Fruit fly (Drosophila melanogaster): ENCODE measurements around the gene saturn.

Gene saturn

dm6 chr3L:14203023-14203422 is at the start of gene saturn:
saturn (plus strand) TSS chr3L:14203323.
- no peak for TF ChIP-seq CG17801 (GFP tag; optimal IDR thresholded peaks at IDR 0.05; ENCODE audit: partially characterized antibody)

DNA sequence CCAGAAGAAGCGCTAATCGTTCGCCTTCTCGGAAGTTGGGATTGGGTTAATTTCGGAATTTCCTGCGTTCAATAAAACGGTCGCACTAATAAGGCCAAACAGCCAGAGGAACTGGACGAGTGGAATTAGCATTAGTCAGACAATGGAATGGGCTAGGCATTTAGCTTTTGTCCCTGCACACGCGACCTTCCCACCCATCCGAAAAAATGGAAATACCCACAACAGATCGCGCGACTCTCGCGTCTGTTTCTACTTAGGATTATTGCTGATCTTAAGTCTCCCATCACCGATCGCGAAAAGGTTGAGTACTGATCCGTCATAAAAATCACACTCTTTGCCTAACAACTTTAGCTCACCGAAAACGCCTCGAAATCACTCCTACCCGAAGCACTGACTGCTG is 49.5 kb upstream of the saturn start:
- no peak for TF ChIP-seq CG17801 (GFP tag; optimal IDR thresholded peaks at IDR 0.05; ENCODE audit: partially characterized antibody)

DNA sequence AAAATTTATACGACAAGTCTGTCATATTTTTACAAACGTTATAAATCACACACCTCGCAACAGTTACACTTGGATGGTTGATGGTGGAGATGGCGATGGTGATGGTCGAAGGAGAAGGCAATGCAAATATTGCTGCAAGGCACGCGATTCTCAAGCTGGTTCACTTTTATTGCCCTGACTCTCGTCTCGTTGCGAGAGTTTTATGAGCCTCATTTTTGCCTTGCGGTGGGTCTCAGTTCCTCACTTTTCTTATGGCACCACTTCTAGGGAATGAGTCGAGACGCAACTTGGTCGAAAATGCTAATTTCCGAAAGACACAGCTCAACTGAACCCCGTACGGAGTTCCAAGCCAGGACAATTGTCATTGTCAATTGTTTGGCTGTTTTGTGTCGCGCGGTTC is 48.2 kb upstream of the saturn start:
- no peak for TF ChIP-seq CG17801 (GFP tag; optimal IDR thresholded peaks at IDR 0.05; ENCODE audit: partially characterized antibody)

DNA sequence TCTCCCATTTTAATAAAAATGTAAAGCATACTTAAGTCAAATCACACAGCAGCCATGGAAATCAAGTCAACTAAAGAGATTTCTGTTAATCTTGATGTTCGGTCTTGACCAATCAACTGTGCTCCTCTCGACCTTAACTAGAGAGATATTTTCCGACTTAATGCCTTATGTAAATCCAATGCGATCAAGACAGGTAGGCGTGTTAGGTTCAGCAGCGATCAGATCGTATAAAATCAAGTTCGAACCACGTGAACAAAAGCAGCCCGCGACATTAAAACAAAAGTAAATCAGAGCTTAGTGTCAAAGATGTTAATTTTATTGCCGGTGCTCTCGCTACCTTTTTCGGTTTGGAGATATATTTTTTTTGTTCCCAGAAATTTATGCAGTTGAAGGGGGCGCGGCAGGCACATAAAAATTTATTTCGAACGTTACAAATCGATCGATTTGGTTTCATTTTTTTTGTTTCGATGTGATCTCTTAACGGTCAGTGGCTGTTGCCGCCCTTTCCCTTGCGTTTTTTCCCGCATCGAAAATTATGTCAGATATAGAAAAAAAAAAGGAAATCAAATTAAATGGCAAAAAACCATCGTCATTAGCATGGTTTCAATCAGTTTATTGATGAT is 45.1 kb upstream of the saturn start:
- no peak for TF ChIP-seq CG17801 (GFP tag; optimal IDR thresholded peaks at IDR 0.05; ENCODE audit: partially characterized antibody)

- no peak for TF ChIP-seq CG17801 (GFP tag; optimal IDR thresholded peaks at IDR 0.05; ENCODE audit: partially characterized antibody)
Observed at dm6 chr3L:14160436-14160835, 42.7 kb upstream of the saturn start.

- no peak for TF ChIP-seq CG17801 (GFP tag; optimal IDR thresholded peaks at IDR 0.05; ENCODE audit: partially characterized antibody)
Observed at dm6 chr3L:14161951-14162350, 41.2 kb upstream of the saturn start.

DNA sequence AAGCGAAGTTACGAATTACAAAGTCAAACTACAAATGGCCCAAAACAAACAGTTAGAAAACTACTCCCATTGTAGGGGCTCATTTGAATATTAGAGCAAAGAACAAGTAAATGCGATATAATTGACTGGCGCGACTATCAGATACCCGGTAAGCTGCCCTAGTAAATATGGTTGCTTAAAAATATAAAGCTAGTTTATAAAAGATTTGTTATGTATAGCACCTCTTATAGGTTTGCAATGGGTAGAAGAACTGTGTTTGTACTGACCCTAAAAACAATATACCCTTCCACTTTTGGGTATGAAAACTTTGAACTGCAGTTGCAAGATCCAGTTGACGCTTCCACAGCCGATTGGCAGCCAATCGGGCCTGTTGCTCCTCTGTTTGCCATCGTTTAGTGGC is 36.9 kb upstream of the saturn start:
- TF ChIP-seq CG17801 (GFP tag; optimal IDR thresholded peaks at IDR 0.05; ENCODE audit: partially characterized antibody), result no peak

DNA sequence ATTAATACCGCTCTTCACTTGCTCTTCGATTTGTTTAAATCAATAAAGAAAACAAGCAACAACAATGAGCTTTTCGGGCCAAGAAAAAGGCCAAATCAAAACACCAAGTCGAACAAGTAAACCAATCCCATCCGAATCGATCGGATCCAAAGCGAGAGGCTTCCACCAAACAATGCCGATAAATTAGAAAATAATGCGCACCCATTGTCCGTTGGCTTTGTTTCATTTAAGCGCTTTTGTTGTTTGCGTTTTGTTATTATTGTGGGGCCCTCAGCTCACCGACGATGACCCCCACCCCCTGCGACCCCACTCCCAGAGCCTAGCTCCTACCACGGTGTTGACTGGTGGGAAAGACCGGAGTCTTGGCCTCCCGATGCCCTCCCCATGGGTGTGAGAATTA is 35.2 kb upstream of the saturn start:
- TF ChIP-seq CG17801 (GFP tag; optimal IDR thresholded peaks at IDR 0.05; ENCODE audit: partially characterized antibody), result no peak

DNA sequence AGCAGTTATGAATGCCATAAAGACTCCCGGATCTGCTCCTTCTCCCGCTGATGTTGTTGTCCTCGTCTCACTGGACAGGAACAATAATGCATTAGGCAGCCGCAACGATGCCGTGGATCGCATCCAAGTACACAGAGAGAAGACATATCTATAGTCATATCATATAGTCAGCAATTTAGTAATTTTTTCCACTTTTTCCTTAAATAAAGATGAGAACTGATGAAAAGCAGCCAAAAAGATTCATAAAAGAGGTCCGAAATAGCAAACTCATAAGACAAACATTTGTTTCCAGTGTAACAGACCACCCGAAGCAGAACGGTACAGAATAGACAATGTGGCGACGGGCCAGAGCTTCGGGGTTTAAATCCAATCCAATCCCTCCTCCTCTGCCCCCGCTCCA is 32.6 kb upstream of the saturn start:
- no peak for TF ChIP-seq CG17801 (GFP tag; optimal IDR thresholded peaks at IDR 0.05; ENCODE audit: partially characterized antibody)

dm6 chr3L:14172174-14172940 is 30.8 kb upstream of the saturn start:
- no peak for TF ChIP-seq CG17801 (GFP tag; optimal IDR thresholded peaks at IDR 0.05; ENCODE audit: partially characterized antibody)

DNA sequence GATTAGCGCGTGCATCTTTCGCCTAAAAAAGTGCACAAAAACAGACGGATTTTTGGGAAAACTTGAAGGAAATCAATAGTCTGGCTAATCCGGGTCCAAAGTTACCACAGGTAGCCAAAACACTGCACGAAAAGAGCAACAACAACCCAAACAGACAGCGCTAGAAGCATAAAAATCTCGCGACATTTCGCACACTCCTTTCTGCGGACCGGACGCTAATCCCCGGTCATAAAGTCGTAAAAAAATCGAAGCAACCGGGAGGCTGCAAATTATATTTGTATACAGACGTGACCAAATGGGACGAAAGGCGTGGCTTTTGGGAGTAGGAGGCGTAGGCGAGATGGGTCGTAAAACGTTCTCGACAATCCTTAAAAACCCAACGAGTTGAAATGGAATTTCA is 29.8 kb upstream of the saturn start:
- no peak for TF ChIP-seq CG17801 (GFP tag; optimal IDR thresholded peaks at IDR 0.05; ENCODE audit: partially characterized antibody)

dm6 chr3L:14174197-14174596 is 28.9 kb upstream of the saturn start:
- TF ChIP-seq CG17801 (GFP tag; optimal IDR thresholded peaks at IDR 0.05; ENCODE audit: partially characterized antibody), result no peak

- TF ChIP-seq CG17801 (GFP tag; optimal IDR thresholded peaks at IDR 0.05; ENCODE audit: partially characterized antibody), result no peak
Observed at dm6 chr3L:14177476-14178179, 25.5 kb upstream of the saturn start.

dm6 chr3L:14178520-14178919 is 24.6 kb upstream of the saturn start, which contains the start of gene D:
D (minus strand) TSS chr3L:14178620.
- no peak for TF ChIP-seq CG17801 (GFP tag; optimal IDR thresholded peaks at IDR 0.05; ENCODE audit: partially characterized antibody)

DNA sequence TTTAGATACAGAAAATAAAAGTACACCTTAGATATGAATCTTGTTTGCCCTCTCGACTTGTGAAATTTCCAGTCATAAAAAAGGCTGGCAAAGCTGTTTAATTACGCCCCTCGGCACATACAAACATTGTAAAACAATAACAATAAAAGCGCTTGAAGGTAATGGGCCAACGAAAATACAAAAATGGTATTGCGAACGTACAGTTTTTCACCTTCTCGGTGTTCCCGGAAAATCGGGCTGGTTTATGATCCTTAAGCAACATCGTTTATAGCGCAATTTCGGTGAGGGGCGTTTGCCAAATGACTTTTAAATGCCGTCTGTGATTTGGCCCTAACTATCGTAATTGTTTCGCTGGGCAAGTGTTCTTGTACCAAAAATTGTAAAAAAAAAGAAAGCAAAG is 18.1 kb upstream of the saturn start:
- TF ChIP-seq CG17801 (GFP tag; optimal IDR thresholded peaks at IDR 0.05; ENCODE audit: partially characterized antibody), result no peak

- TF ChIP-seq CG17801 (GFP tag; optimal IDR thresholded peaks at IDR 0.05; ENCODE audit: partially characterized antibody), result no peak
Observed at dm6 chr3L:14189431-14189830, 13.7 kb upstream of the saturn start, which contains the start of gene nan. nan (minus strand) TSS chr3L:14189648.
